Worm (Caenorhabditis elegans): ENCODE measurements around the gene C10E2.5.

- no peak for TF ChIP-seq unc-62 (GFP tag; optimal IDR thresholded peaks at IDR 0.05)
- TF ChIP-seq pbrm-1 (GFP tag; IDR thresholded peaks at IDR 0.05): no peak
- no peak for TF ChIP-seq die-1 (tag; optimal IDR thresholded peaks at IDR 0.05)
- TF ChIP-seq snpc-4 (GFP tag; optimal IDR thresholded peaks at IDR 0.05): no peak
- TF ChIP-seq snpc-4 (tag; optimal IDR thresholded peaks at IDR 0.05): no peak
- no peak for TF ChIP-seq cebp-1 (GFP tag; IDR thresholded peaks at IDR 0.05)
- TF ChIP-seq cebp-1 (tag; optimal IDR thresholded peaks at IDR 0.05): no peak
- TF ChIP-seq pha-4 (tag; optimal IDR thresholded peaks at IDR 0.05): no peak
Observed at ce11 chrX:16772112-16772731, 17.8 kb upstream of the C10E2.5 start.
